Fruit fly (Drosophila melanogaster): Measurements from ENCODE around the gene CASK.
"Not testable (repeated sequence)": the region's sequence is repeated elsewhere in the genome, so short reads cannot be mapped to it uniquely, and the experiment has no call there.

CASK gene

dm6 chr3R:21737264-21737663, 85.2 kb downstream of the CASK start, which contains the start of gene CG42870:
Gene CG42870 (minus strand): TSS chr3R:21737364.
- no peak for TF ChIP-seq Hr39 (GFP tag; optimal IDR thresholded peaks at IDR 0.05)
- no peak for TF ChIP-seq ss (GFP tag; optimal IDR thresholded peaks at IDR 0.05)
- no peak for TF ChIP-seq CG6792 (GFP tag; optimal IDR thresholded peaks at IDR 0.05)
- TF ChIP-seq acj6 (GFP tag; optimal IDR thresholded peaks at IDR 0.05) = no peak
- TF ChIP-seq topi (GFP tag; optimal IDR thresholded peaks at IDR 0.05) = no peak
- no peak for TF ChIP-seq Sox102F (GFP tag; optimal IDR thresholded peaks at IDR 0.05)
- TF ChIP-seq CG3919 (GFP tag; optimal IDR thresholded peaks at IDR 0.05) = no peak
- TF ChIP-seq Sox15 (GFP tag; optimal IDR thresholded peaks at IDR 0.05) = no peak
- no peak for TF ChIP-seq CG32006 (GFP tag; optimal IDR thresholded peaks at IDR 0.05)
- TF ChIP-seq Blimp-1 (GFP tag; optimal IDR thresholded peaks at IDR 0.05) = no peak
- no peak for TF ChIP-seq dac (GFP tag; optimal IDR thresholded peaks at IDR 0.05)
- no peak for TF ChIP-seq CG9139 (GFP tag; optimal IDR thresholded peaks at IDR 0.05)
- no peak for TF ChIP-seq CG34406 (GFP tag; optimal IDR thresholded peaks at IDR 0.05)
- TF ChIP-seq CG10669 (GFP tag; optimal IDR thresholded peaks at IDR 0.05) = no peak
- no peak for TF ChIP-seq CG6854 (GFP tag; optimal IDR thresholded peaks at IDR 0.05)
- no peak for TF ChIP-seq CG10631 (GFP tag; optimal IDR thresholded peaks at IDR 0.05)
- TF ChIP-seq CG6163 (GFP tag; IDR thresholded peaks at IDR 0.05) = no peak
- TF ChIP-seq CG4318 (GFP tag; optimal IDR thresholded peaks at IDR 0.05) = no peak
- TF ChIP-seq Hr4 (GFP tag; optimal IDR thresholded peaks at IDR 0.05) = no peak
- TF ChIP-seq CG16779 (tag; optimal IDR thresholded peaks at IDR 0.05) = no peak

dm6 chr3R:21736749-21737148, 85.7 kb downstream of the CASK start, which contains the start of gene CG42869:
Gene CG42869 (minus strand): TSS chr3R:21736849.
- TF ChIP-seq Hr4 (GFP tag; optimal IDR thresholded peaks at IDR 0.05) (no peak), CG1621 (tag; optimal IDR thresholded peaks at IDR 0.05) (no peak), pdm3 (GFP tag; optimal IDR thresholded peaks at IDR 0.05) (no peak), CG8632 (GFP tag; optimal IDR thresholded peaks at IDR 0.05) (no peak), CG11762 (GFP tag; optimal IDR thresholded peaks at IDR 0.05; ENCODE audit: insufficient read depth) (no peak), fd85E (GFP tag; optimal IDR thresholded peaks at IDR 0.05) (no peak), CG6854 (GFP tag; optimal IDR thresholded peaks at IDR 0.05) (no peak), Smox (GFP tag; optimal IDR thresholded peaks at IDR 0.05) (no peak), ss (GFP tag; optimal IDR thresholded peaks at IDR 0.05) (no peak), Sox15 (GFP tag; optimal IDR thresholded peaks at IDR 0.05) (no peak), Hr38 (GFP tag; optimal IDR thresholded peaks at IDR 0.05) (no peak), CG8319 (GFP tag; optimal IDR thresholded peaks at IDR 0.05) (no peak)

DNA sequence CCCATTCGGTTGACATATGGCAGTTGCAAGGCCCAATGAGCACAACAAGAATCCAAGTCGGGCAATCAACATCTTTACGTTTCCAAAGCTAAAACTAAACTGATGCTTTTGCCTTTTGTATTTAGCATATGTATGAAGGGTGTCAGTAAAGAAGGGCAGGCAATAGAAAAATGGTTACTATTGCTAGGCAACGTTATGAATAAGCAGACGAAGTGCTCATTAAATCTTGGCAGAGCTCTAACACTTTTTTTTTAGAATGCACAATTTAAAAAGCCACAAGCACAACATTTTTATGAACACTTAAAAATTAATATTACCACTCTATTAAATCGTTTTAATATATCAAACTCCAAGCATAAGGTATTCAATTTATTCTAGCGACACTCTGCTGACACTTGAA, 86.3 kb downstream of the CASK start, which contains the start of gene Sfp93F:
Gene Sfp93F (minus strand): TSS at position 101 of the 400 bp plus-strand sequence.
- TF ChIP-seq CG6854 (GFP tag; optimal IDR thresholded peaks at IDR 0.05); topi (GFP tag; optimal IDR thresholded peaks at IDR 0.05); eg (GFP tag; IDR thresholded peaks at IDR 0.05): not testable (repeated sequence)

Data from whole organism, prepupa.